Worm (Caenorhabditis elegans) whole organism, early embryonic: ENCODE measurements around the gene lpr-5.
A peak's percentile ranks its signal among the peaks of the same experiment; 100 is the strongest.

Experiments
- B0310.2 ChIP-seq: sonication (generic microtip); optimal IDR thresholded peaks from 2 replicates; lab custom pipeline; 2016; ENCODE audit warnings: mild to moderate bottlenecking, missing genetic modification characterization, missing compliant biosample characterization
- F13C5.2 ChIP-seq: sonication (generic microtip); optimal IDR thresholded peaks from 2 replicates; lab custom pipeline; 2017; ENCODE audit warnings: mild to moderate bottlenecking, missing genetic modification characterization, inconsistent platforms, missing compliant biosample characterization
- aly-1 ChIP-seq: sonication (generic microtip); optimal IDR thresholded peaks from 2 replicates; lab custom pipeline; 2016; ENCODE audit warnings: missing genetic modification characterization, missing compliant biosample characterization
- ama-1 ChIP-seq: fragments of 150-350 bp; optimal IDR thresholded peaks from 2 replicates; lab custom pipeline; 2014
- ceh-13 ChIP-seq: fragments of 200-800 bp; sonication (Bioruptor generic); optimal IDR thresholded peaks from 2 replicates; lab custom pipeline; 2018; ENCODE audit warnings: mild to moderate bottlenecking, missing genetic modification characterization, missing compliant biosample characterization
- ceh-36 ChIP-seq: sonication (generic microtip); optimal IDR thresholded peaks from 2 replicates; lab custom pipeline; 2016; ENCODE audit warnings: missing genetic modification characterization, inconsistent platforms, missing compliant biosample characterization
- ets-7 ChIP-seq: sonication (generic microtip); optimal IDR thresholded peaks from 2 replicates; lab custom pipeline; 2016; ENCODE audit warnings: missing genotype, missing genetic modification characterization, missing compliant biosample characterization
- flt-1 ChIP-seq: fragments of 200-800 bp; sonication (Bioruptor generic); IDR thresholded peaks from 2 replicates; pipeline ENCODE4 v1.3.6; 2022; ENCODE audit warnings: missing genetic modification characterization, missing compliant biosample characterization
- hmbx-1 ChIP-seq: sonication (generic microtip); optimal IDR thresholded peaks from 2 replicates; lab custom pipeline; 2016; ENCODE audit warnings: mild to moderate bottlenecking, missing genetic modification characterization, missing compliant biosample characterization
- hmg-4 ChIP-seq: fragments of 200-800 bp; sonication (Bioruptor generic); optimal IDR thresholded peaks from 2 replicates; lab custom pipeline; 2018; ENCODE audit warnings: mild to moderate bottlenecking, missing genetic modification characterization, missing compliant biosample characterization
- hnd-1 ChIP-seq: sonication (generic microtip); optimal IDR thresholded peaks from 2 replicates; lab custom pipeline; 2016; ENCODE audit warnings: missing genetic modification characterization, missing compliant biosample characterization
- pes-1 ChIP-seq: fragments of 200-800 bp; sonication (Bioruptor generic); IDR thresholded peaks from 2 replicates; pipeline ENCODE4 v1.3.6; 2022; ENCODE audit warnings: missing genetic modification reagents, missing genetic modification characterization, missing compliant biosample characterization
- scrt-1 ChIP-seq: fragments of 200-800 bp; sonication (Bioruptor generic); IDR thresholded peaks from 2 replicates; pipeline ENCODE4 v1.3.6; 2022; ENCODE audit warnings: missing genetic modification characterization, missing compliant biosample characterization
- sea-1 ChIP-seq: fragments of 200-800 bp; sonication (Bioruptor generic); conservative IDR thresholded peaks from 2 replicates; pipeline ENCODE4 v1.3.6; 2022; ENCODE audit warnings: missing genetic modification characterization, missing compliant biosample characterization
- tbx-11 ChIP-seq: fragments of 200-800 bp; sonication (Bioruptor generic); IDR thresholded peaks from 2 replicates; pipeline ENCODE4 v1.3.6; 2022; ENCODE audit warnings: missing genetic modification characterization, missing compliant biosample characterization
- tbx-37 ChIP-seq: fragments of 200-800 bp; sonication (Bioruptor generic); conservative IDR thresholded peaks from 2 replicates; pipeline ENCODE4 v1.3.6; 2022; ENCODE audit warnings: missing genetic modification reagents, missing genetic modification characterization, missing compliant biosample characterization
- tra-4 ChIP-seq: sonication (generic microtip); optimal IDR thresholded peaks from 2 replicates; lab custom pipeline; 2017; ENCODE audit warnings: missing genetic modification characterization, missing compliant biosample characterization

Gene lpr-5

ce11 chrX:11036114-11037087 lies 25.5 kb upstream of the lpr-5 start:
- TF ChIP-seq hmg-4 (GFP tag; lab: Kevin White, UChicago), result no peak
- no peak for TF ChIP-seq sea-1
- no peak for TF ChIP-seq tbx-11
- no peak for TF ChIP-seq ceh-13 (GFP tag; lab: Kevin White, UChicago)
- no peak for TF ChIP-seq hnd-1 (tag; lab: Kevin White, UChicago)
- TF ChIP-seq ets-7 (tag; lab: Kevin White, UChicago), result no peak
- TF ChIP-seq hmbx-1 (tag; lab: Kevin White, UChicago), result no peak
- TF ChIP-seq scrt-1 (GFP tag; lab: Robert Waterston, UW), result no peak

ce11 chrX:11038221-11038620 lies 23.7 kb upstream of the lpr-5 start:
- TF ChIP-seq ceh-13 (GFP tag; lab: Kevin White, UChicago) (no peak), scrt-1 (GFP tag; lab: Robert Waterston, UW) (no peak), B0310.2 (tag; lab: Kevin White, UChicago) (no peak), ceh-36 (tag; lab: Kevin White, UChicago) (no peak), tbx-37 (GFP tag; lab: Robert Waterston, UW) (no peak), ama-1 (no peak), pes-1 (GFP tag; lab: Robert Waterston, UW) (no peak), flt-1 (no peak), hnd-1 (tag; lab: Kevin White, UChicago) (no peak), hmg-4 (GFP tag; lab: Kevin White, UChicago) (no peak), ets-7 (tag; lab: Kevin White, UChicago) (no peak)

ce11 chrX:11042777-11043176 lies 19.1 kb upstream of the lpr-5 start, which contains the start of gene C09F12.3:
Gene C09F12.3, minus strand, starts transcription at chrX:11042877.
- TF ChIP-seq ceh-13 (GFP tag; lab: Kevin White, UChicago) (no peak), ama-1 (no peak), flt-1 (no peak), F13C5.2 (tag; lab: Kevin White, UChicago) (no peak), aly-1 (no peak), tbx-37 (GFP tag; lab: Robert Waterston, UW) (no peak), scrt-1 (GFP tag; lab: Robert Waterston, UW) (no peak)

ce11 chrX:11047183-11047582 lies 14.7 kb upstream of the lpr-5 start, which contains the start of gene clc-1:
Gene clc-1, plus strand, starts transcription at chrX:11047446.
- TF ChIP-seq F13C5.2 (tag; lab: Kevin White, UChicago) (no peak), hmbx-1 (tag; lab: Kevin White, UChicago) (no peak), hmg-4 (GFP tag; lab: Kevin White, UChicago) (no peak), aly-1 (no peak), flt-1 (no peak), tbx-11 (no peak), hnd-1 (tag; lab: Kevin White, UChicago) (no peak), B0310.2 (tag; lab: Kevin White, UChicago) (no peak)

DNA sequence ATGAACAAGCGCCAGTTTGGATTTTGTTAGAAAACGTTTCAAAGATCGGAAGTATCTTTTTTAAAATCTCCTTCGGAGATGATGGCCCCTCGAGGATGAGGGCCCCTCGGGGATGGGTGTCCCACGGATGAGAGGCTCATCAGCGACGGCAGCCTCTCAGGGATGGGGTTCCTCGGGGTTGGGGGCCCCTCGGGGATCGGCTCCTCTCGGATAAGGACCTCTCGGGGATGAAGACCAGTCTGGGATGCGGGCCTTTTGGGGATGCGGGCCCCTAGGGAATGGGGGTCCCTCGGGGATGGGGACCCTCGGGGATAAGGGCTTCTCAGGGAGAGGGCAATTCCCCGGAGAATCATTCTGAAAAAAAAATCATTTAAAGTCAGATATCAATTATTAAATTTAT lies 11.6 kb upstream of the lpr-5 start:
- TF ChIP-seq scrt-1 (GFP tag; lab: Robert Waterston, UW) (no peak; the same call in 1 of the 2 replicates), hmbx-1 (tag; lab: Kevin White, UChicago) (no peak), pes-1 (GFP tag; lab: Robert Waterston, UW) (no peak), tbx-37 (GFP tag; lab: Robert Waterston, UW) (no peak), hnd-1 (tag; lab: Kevin White, UChicago) (no peak), ceh-36 (tag; lab: Kevin White, UChicago) (no peak), sea-1 (no peak), ceh-13 (GFP tag; lab: Kevin White, UChicago) (no peak), aly-1 (no peak)

DNA sequence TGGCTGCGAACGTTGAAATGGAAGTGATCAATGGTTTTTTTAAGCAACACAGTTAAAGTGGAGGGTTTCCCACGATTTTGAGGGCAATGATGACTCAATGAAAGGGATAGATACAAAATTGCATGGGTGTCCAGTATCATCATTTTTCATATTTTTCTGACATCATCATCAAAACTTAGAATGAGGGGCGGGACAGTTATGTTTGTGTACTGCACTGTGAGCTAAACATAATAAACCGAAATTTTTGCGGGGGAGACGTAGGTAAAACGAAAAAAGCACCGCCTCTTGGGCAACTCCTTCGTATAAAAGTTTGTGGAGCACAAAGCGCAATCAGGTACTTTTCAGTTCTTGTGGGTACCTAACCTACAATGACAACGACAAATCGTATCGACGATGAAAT lies 8.3 kb upstream of the lpr-5 start, which contains the start of gene C09F12.2:
Gene C09F12.2 (plus strand): TSS at position 301 of the 400 bp plus-strand sequence.
- no peak for TF ChIP-seq scrt-1 (GFP tag; lab: Robert Waterston, UW)
- TF ChIP-seq ama-1, result no peak
- no peak for TF ChIP-seq hmbx-1 (tag; lab: Kevin White, UChicago)
- no peak for TF ChIP-seq B0310.2 (tag; lab: Kevin White, UChicago)
- TF ChIP-seq flt-1, result no peak
- TF ChIP-seq tra-4 (tag; lab: Kevin White, UChicago), result no peak
- TF ChIP-seq hnd-1 (tag; lab: Kevin White, UChicago), result no peak
- no peak for TF ChIP-seq hmg-4 (GFP tag; lab: Kevin White, UChicago)
- TF ChIP-seq tbx-37 (GFP tag; lab: Robert Waterston, UW), result no peak
- no peak for TF ChIP-seq F13C5.2 (tag; lab: Kevin White, UChicago)
- TF ChIP-seq ceh-36 (tag; lab: Kevin White, UChicago), result no peak
- TF ChIP-seq pes-1 (GFP tag; lab: Robert Waterston, UW), result no peak
- TF ChIP-seq ceh-13 (GFP tag; lab: Kevin White, UChicago), result no peak
- no peak for TF ChIP-seq tbx-11
- no peak for TF ChIP-seq sea-1
- no peak for TF ChIP-seq aly-1

- TF ChIP-seq sea-1, result 0 out of 2 replicates have a peak, but pooled peaks have one; percentile 21
- peak; percentile 34 for TF ChIP-seq hmg-4 (GFP tag; lab: Kevin White, UChicago)
- TF ChIP-seq ama-1, result no peak
Observed at ce11 chrX:11057028-11057427, 4.9 kb upstream of the lpr-5 start, which contains the start of gene lpr-3. Gene lpr-3, plus strand, starts transcription at chrX:11057401.
